Fruit fly (Drosophila melanogaster) whole organism, prepupa: ENCODE results near the gene CG31683.

ENCODE experiments used
- Blimp-1 ChIP-seq: fragments of 200-800 bp; sonication (Bioruptor generic); optimal IDR thresholded peaks from 3 replicates; lab custom pipeline; 2017; ENCODE audit warnings: missing biosample characterization, missing genetic modification characterization, mild to moderate bottlenecking, moderate library complexity, missing genetic modification reagents
- CG34406 ChIP-seq: fragments of 200-800 bp; sonication (Bioruptor generic); optimal IDR thresholded peaks from 3 replicates; lab custom pipeline; 2016; ENCODE audit warnings: missing biosample characterization, missing genetic modification characterization

- TF ChIP-seq Blimp-1 (no peak), CG34406 (GFP tag; lab: Kevin White, UChicago) (no peak)
Measured at dm6 chr2L:20473285-20473684, 23.5 kb upstream of the CG31683 start, which contains the start of gene CG43233.
